Fruit fly (Drosophila melanogaster) S2 (cell line): Measurements from ENCODE around the gene CG13403.

Experiments
- CG8478 ChIP-seq: fragments of >200 bp; optimal IDR thresholded peaks from 2 replicates; lab custom pipeline; 2018
- CTCF ChIP-seq, 2 experiments: fragments of >200 bp; optimal IDR thresholded peaks; 2 replicates each; lab custom pipeline; 2018

The CG13403 gene

dm6 chrX:14212147-14212792 is 20.5 kb upstream of the CG13403 start:
- TF ChIP-seq CG8478 (lab: Kevin White, UChicago) = no peak

dm6 chrX:14211250-14211944 is 19.6 kb upstream of the CG13403 start:
- TF ChIP-seq CG8478 (lab: Kevin White, UChicago) (no peak), CTCF (optimal IDR thresholded peaks at IDR 0.05; lab: Kevin White, UChicago) (no peak)

- TF ChIP-seq CTCF (optimal IDR thresholded peaks at IDR 0.05; lab: Kevin White, UChicago) (no peak), CG8478 (lab: Kevin White, UChicago) (no peak)
Measured at dm6 chrX:14209209-14209781, 17.5 kb upstream of the CG13403 start.

dm6 chrX:14208426-14209208 is 16.8 kb upstream of the CG13403 start:
- TF ChIP-seq CTCF (optimal IDR thresholded peaks at IDR 0.05; lab: Kevin White, UChicago) (no peak), CG8478 (lab: Kevin White, UChicago) (no peak)

dm6 chrX:14201178-14201577 is 9.4 kb upstream of the CG13403 start, which contains the start of gene Prp16:
Gene Prp16, plus strand, starts transcription at chrX:14201362.
- TF ChIP-seq CTCF (optimal IDR thresholded peaks at IDR 0.05; lab: Kevin White, UChicago) = no peak
- TF ChIP-seq CG8478 (lab: Kevin White, UChicago) = no peak

dm6 chrX:14199967-14200531 is 8.2 kb upstream of the CG13403 start, which contains the start of gene CG11590:
Gene CG11590, plus strand, starts transcription at chrX:14200178.
- no peak for TF ChIP-seq CG8478 (lab: Kevin White, UChicago)
- TF ChIP-seq CTCF (optimal IDR thresholded peaks at IDR 0.05; lab: Kevin White, UChicago) = no peak

dm6 chrX:14193013-14193412 is 1.2 kb upstream of the CG13403 start, which contains the start of gene yl:
Gene yl, plus strand, starts transcription at chrX:14193214.
- TF ChIP-seq CG8478 (lab: Kevin White, UChicago) = no peak
- TF ChIP-seq CTCF (optimal IDR thresholded peaks at IDR 0.05; lab: Kevin White, UChicago) = no peak

dm6 chrX:14189216-14189615 is 2.6 kb downstream of the CG13403 start, which contains the start of gene CG11585:
Gene CG11585, plus strand, starts transcription at chrX:14189516.
- no peak for TF ChIP-seq CG8478 (lab: Kevin White, UChicago)
- no peak for TF ChIP-seq CTCF (optimal IDR thresholded peaks at IDR 0.05; lab: Kevin White, UChicago)

dm6 chrX:14186953-14187352 is 4.9 kb downstream of the CG13403 start, which contains the start of gene CG12481:
Gene CG12481, plus strand, starts transcription at chrX:14187253.
- TF ChIP-seq CTCF (optimal IDR thresholded peaks at IDR 0.05; lab: Kevin White, UChicago) = no peak
- TF ChIP-seq CG8478 (lab: Kevin White, UChicago) = no peak

dm6 chrX:14184062-14184611 is 7.7 kb downstream of the CG13403 start, which contains the start of gene CG32603:
Gene CG32603, plus strand, starts transcription at chrX:14184561.
- no peak for TF ChIP-seq CTCF (optimal IDR thresholded peaks at IDR 0.05; lab: Kevin White, UChicago)
- no peak for TF ChIP-seq CG8478 (lab: Kevin White, UChicago)

- no peak for TF ChIP-seq CTCF (optimal IDR thresholded peaks at IDR 0.05; lab: Kevin White, UChicago)
- TF ChIP-seq CG8478 (lab: Kevin White, UChicago) = no peak
Measured at dm6 chrX:14180728-14181127, 11.1 kb downstream of the CG13403 start, which contains the start of gene CG11584. Gene CG11584, plus strand, starts transcription at chrX:14181028.

- no peak for TF ChIP-seq CG8478 (lab: Kevin White, UChicago)
- no peak for TF ChIP-seq CTCF (optimal IDR thresholded peaks at IDR 0.05; lab: Kevin White, UChicago)
Measured at dm6 chrX:14176623-14177022, 15.2 kb downstream of the CG13403 start, which contains the start of gene CG11581. Gene CG11581, plus strand, starts transcription at chrX:14176923.

- TF ChIP-seq CTCF (optimal IDR thresholded peaks at IDR 0.05; lab: Kevin White, UChicago) (no peak), CG8478 (lab: Kevin White, UChicago) (no peak)
Measured at dm6 chrX:14175663-14176062, 16.2 kb downstream of the CG13403 start.
